Worm (Caenorhabditis elegans): Measurements from ENCODE around the gene F08F8.10.

The F08F8.10 gene

ce11 chrIII:7385929-7386328 lies 28.7 kb upstream of the F08F8.10 start, which contains the start of gene trd-1:
Gene trd-1, plus strand, starts transcription at chrIII:7386229.
- no peak for TF ChIP-seq nhr-237 (tag; optimal IDR thresholded peaks at IDR 0.05)

DNA sequence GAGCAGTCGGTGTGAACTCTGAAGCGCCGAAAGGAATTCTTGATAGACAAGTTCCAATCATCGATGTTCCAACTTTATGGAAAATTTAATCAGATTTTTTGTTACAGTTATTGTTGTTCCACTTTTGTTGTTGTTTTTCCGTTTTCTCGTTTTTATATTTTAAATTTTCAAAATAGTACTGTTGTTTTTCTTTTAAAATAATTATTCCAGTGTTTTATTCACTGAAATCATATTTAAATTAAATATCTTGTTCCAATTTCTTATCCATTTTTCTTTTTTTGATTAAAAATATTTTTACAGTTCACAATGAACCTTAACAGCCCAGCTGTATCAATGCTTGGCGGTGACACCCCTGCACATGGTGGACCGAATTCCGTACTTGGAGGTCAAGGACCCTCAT lies 26.5 kb upstream of the F08F8.10 start, which contains the start of gene tbp-1:
Gene tbp-1, plus strand, starts transcription at position 301 of the 400 bp plus-strand sequence.
- TF ChIP-seq unc-86 (tag; optimal IDR thresholded peaks at IDR 0.05) (no peak), lin-35 (GFP tag; optimal IDR thresholded peaks at IDR 0.05) (no peak), pqm-1 (tag; optimal IDR thresholded peaks at IDR 0.05) (no peak), F16B12.6 (tag; optimal IDR thresholded peaks at IDR 0.05) (no peak), zag-1 (tag; optimal IDR thresholded peaks at IDR 0.05) (no peak), C04F5.9 (tag; optimal IDR thresholded peaks at IDR 0.05) (no peak), sox-4 (tag; optimal IDR thresholded peaks at IDR 0.05) (no peak), ztf-11 (tag; optimal IDR thresholded peaks at IDR 0.05) (no peak), nhr-76 (tag; optimal IDR thresholded peaks at IDR 0.05) (no peak), ceh-8 (GFP tag; optimal IDR thresholded peaks at IDR 0.05) (no peak), snu-23 (GFP tag; optimal IDR thresholded peaks at IDR 0.05) (no peak), xbp-1 (tag; optimal IDR thresholded peaks at IDR 0.05) (no peak), swsn-7 (tag; optimal IDR thresholded peaks at IDR 0.05) (no peak), egl-27 (tag; optimal IDR thresholded peaks at IDR 0.05) (no peak)

- peak; percentile 18 for TF ChIP-seq lin-15B (tag; optimal IDR thresholded peaks at IDR 0.05)
- TF ChIP-seq unc-98 (GFP tag; IDR thresholded peaks at IDR 0.05) = no peak
- TF ChIP-seq nhr-19 (GFP tag; conservative IDR thresholded peaks at IDR 0.05) = no peak; the same call in 1 of the 2 replicates
- TF ChIP-seq nhr-90 (tag; optimal IDR thresholded peaks at IDR 0.05; ENCODE audit: poor library complexity) = no peak
- TF ChIP-seq blmp-1 (tag; optimal IDR thresholded peaks at IDR 0.05) = peak; percentile 51
- peak; percentile 33 for TF ChIP-seq nhr-47 (tag; optimal IDR thresholded peaks at IDR 0.05)
- TF ChIP-seq tlp-1 (tag; optimal IDR thresholded peaks at IDR 0.05) = no peak
- TF ChIP-seq C04F5.9 (tag; optimal IDR thresholded peaks at IDR 0.05) = no peak
- TF ChIP-seq nhr-20 (tag; optimal IDR thresholded peaks at IDR 0.05) = no peak
- peak in 1 of 2 experiments; percentile 41 for TF ChIP-seq mdl-1 (tag; optimal IDR thresholded peaks at IDR 0.05)
- TF ChIP-seq snpc-4 (tag; optimal IDR thresholded peaks at IDR 0.05) = no peak
- peak; percentile 93 to 98 for TF ChIP-seq lsy-2 (tag; optimal IDR thresholded peaks at IDR 0.05)
- no peak for TF ChIP-seq mef-2 (tag; optimal IDR thresholded peaks at IDR 0.05)
- peak; percentile 18 for TF ChIP-seq swsn-7 (tag; optimal IDR thresholded peaks at IDR 0.05)
- peak; percentile 55 for TF ChIP-seq nhr-71 (tag; optimal IDR thresholded peaks at IDR 0.05)
- peak; percentile 35 for TF ChIP-seq rnt-1 (tag; optimal IDR thresholded peaks at IDR 0.05)
- TF ChIP-seq Y116A8C.19 (tag; optimal IDR thresholded peaks at IDR 0.05; ENCODE audit: borderline replicate concordance) = no peak
- peak; percentile 30 for TF ChIP-seq xbp-1 (tag; optimal IDR thresholded peaks at IDR 0.05)
- no peak for TF ChIP-seq vab-15 (tag; optimal IDR thresholded peaks at IDR 0.05)
- no peak for TF ChIP-seq pax-3 (tag; optimal IDR thresholded peaks at IDR 0.05)
- TF ChIP-seq ztf-11 (tag; optimal IDR thresholded peaks at IDR 0.05) = no peak
- peak in 1 of 3 experiments; percentile 58 for TF ChIP-seq ceh-82 (tag; optimal IDR thresholded peaks at IDR 0.05)
- TF ChIP-seq irx-1 (tag; optimal IDR thresholded peaks at IDR 0.05) = peak; percentile 16
- TF ChIP-seq hpl-2 (GFP tag; optimal IDR thresholded peaks at IDR 0.05) = no peak
- TF ChIP-seq ceh-90 (tag; optimal IDR thresholded peaks at IDR 0.05) = no peak
- TF ChIP-seq snu-23 (GFP tag; optimal IDR thresholded peaks at IDR 0.05) = peak; percentile 58
- TF ChIP-seq nhr-11 (tag; optimal IDR thresholded peaks at IDR 0.05) = no peak
- no peak for TF ChIP-seq zag-1 (tag; optimal IDR thresholded peaks at IDR 0.05)
- TF ChIP-seq elt-3 (tag; optimal IDR thresholded peaks at IDR 0.05) = peak in 1 of 6 experiments; percentile 29
- peak; percentile 23 to 75 (median 68) for TF ChIP-seq dpl-1 (GFP tag; optimal IDR thresholded peaks at IDR 0.05)
- TF ChIP-seq fkh-10 (GFP tag; optimal IDR thresholded peaks at IDR 0.05) = peak; percentile 9
- TF ChIP-seq nhr-85 (tag) = peak; percentile 9
- TF ChIP-seq F16B12.6 (tag; optimal IDR thresholded peaks at IDR 0.05) = peak; percentile 85
- TF ChIP-seq grh-1 (GFP tag; IDR thresholded peaks at IDR 0.05) = no peak
- peak; percentile 44 for TF ChIP-seq mep-1 (tag; optimal IDR thresholded peaks at IDR 0.05)
- no peak for TF ChIP-seq unc-86 (tag; optimal IDR thresholded peaks at IDR 0.05)
- TF ChIP-seq efl-1 (optimal IDR thresholded peaks at IDR 0.05) = peak; percentile 61 to 65
- TF ChIP-seq efl-1 (GFP tag; optimal IDR thresholded peaks at IDR 0.05 in 1 of 2) = peak; percentile 51 to 95
- TF ChIP-seq lir-3 (tag; optimal IDR thresholded peaks at IDR 0.05; ENCODE audit: poor library complexity) = no peak
- TF ChIP-seq C16A3.4 (tag; optimal IDR thresholded peaks at IDR 0.05) = peak; percentile 46
Measured at ce11 chrIII:7381546-7382171, 24.5 kb upstream of the F08F8.10 start, which contains the start of the genes hmg-4 and T20B12.3. Gene hmg-4, minus strand, starts transcription at chrIII:7381596. Gene T20B12.3, plus strand, starts transcription at chrIII:7382115.
